Worm (Caenorhabditis elegans) whole organism, L4 larva: ENCODE results near the gene C17B7.14.

Experiments used
- F44E2.7 ChIP-seq: fragments of 200-800 bp; sonication (Bioruptor generic); IDR thresholded peaks from 2 replicates; pipeline ENCODE4 v2.1.2; 2022; ENCODE audit warnings: missing genetic modification characterization, missing compliant biosample characterization
- R02D3.7 ChIP-seq: fragments of 150-350 bp; sonication (generic microtip); optimal IDR thresholded peaks from 3 replicates; lab custom pipeline; 2014; ENCODE audit warnings: missing biosample characterization, missing genetic modification characterization
- T26A8.4 ChIP-seq: fragments of 200-800 bp; sonication (Bioruptor generic); IDR thresholded peaks from 2 replicates; pipeline ENCODE4 v1.3.6; 2022; ENCODE audit warnings: missing genetic modification characterization, missing compliant biosample characterization
- aha-1 ChIP-seq: fragments of 150-350 bp; peaks from one replicate; lab custom pipeline; 2014; ENCODE audit warnings: missing biosample characterization, missing genetic modification characterization
- ceh-20 ChIP-seq: fragments of 200-800 bp; sonication (Bioruptor generic); IDR thresholded peaks from 2 replicates; pipeline ENCODE4 v1.3.6; 2022; ENCODE audit warnings: missing genetic modification reagents, missing genetic modification characterization, missing compliant biosample characterization
- ceh-82 ChIP-seq: sonication (generic microtip); optimal IDR thresholded peaks from 2 replicates; lab custom pipeline; 2017; ENCODE audit warnings: missing biosample characterization, missing genetic modification characterization
- daf-12 ChIP-seq: fragments of 150-350 bp; optimal IDR thresholded peaks from 2 replicates; lab custom pipeline; 2014; ENCODE audit warnings: missing biosample characterization, missing genetic modification reagents, missing genetic modification characterization
- daf-16 ChIP-seq, 3 experiments: sonication (generic microtip); optimal IDR thresholded peaks; 2 replicates each; lab custom pipeline; 2016 to 2017; ENCODE audit warnings: missing genetic modification characterization in 3 of 3, missing genetic modification reagents in 3 of 3, mild to moderate bottlenecking in 2 of 3, missing compliant biosample characterization in 2 of 3, missing biosample characterization in 1 of 3, moderate library complexity in 1 of 3
- daf-8 ChIP-seq: fragments of 200-800 bp; sonication (Bioruptor generic); IDR thresholded peaks from 2 replicates; pipeline ENCODE4 v1.3.6; 2022; ENCODE audit warnings: missing genetic modification characterization, missing compliant biosample characterization
- dmd-6 ChIP-seq: fragments of 200-800 bp; sonication (Bioruptor generic); IDR thresholded peaks from 2 replicates; pipeline ENCODE4 v1.3.6; 2022; ENCODE audit warnings: missing genetic modification reagents, missing genetic modification characterization, missing compliant biosample characterization
- dmd-9 ChIP-seq: fragments of 200-800 bp; sonication (Bioruptor generic); IDR thresholded peaks from 2 replicates; pipeline ENCODE4 v1.3.6; 2022; ENCODE audit warnings: missing genetic modification reagents, missing genetic modification characterization, missing compliant biosample characterization
- egl-27 ChIP-seq: sonication (generic microtip); optimal IDR thresholded peaks from 3 replicates; lab custom pipeline; 2017; ENCODE audit warnings: missing biosample characterization, missing genetic modification reagents, missing genetic modification characterization
- hlh-11 ChIP-seq: fragments of 200-800 bp; sonication (Bioruptor generic); optimal IDR thresholded peaks from 2 replicates; lab custom pipeline; 2018; ENCODE audit warnings: mild to moderate bottlenecking, missing genetic modification characterization, missing compliant biosample characterization
- lin-15B ChIP-seq: fragments of 150-350 bp; sonication (generic microtip); optimal IDR thresholded peaks from 3 replicates; lab custom pipeline; 2014; ENCODE audit warnings: missing biosample characterization, missing genetic modification characterization
- lin-38 ChIP-seq: fragments of 200-800 bp; sonication (Bioruptor generic); IDR thresholded peaks from 2 replicates; pipeline ENCODE4 v1.3.6; 2022; ENCODE audit warnings: missing genetic modification reagents, missing genetic modification characterization, missing compliant biosample characterization
- lir-3 ChIP-seq: sonication (generic microtip); optimal IDR thresholded peaks from 2 replicates; lab custom pipeline; 2016; ENCODE audit warnings: mild to moderate bottlenecking, missing genetic modification characterization, missing compliant biosample characterization
- lsy-2 ChIP-seq, 2 experiments: fragments of 150-350 bp in 1 of 2; sonication (generic microtip) in 1 of 2; optimal IDR thresholded peaks; 2 replicates each; lab custom pipeline; 2014 to 2017; ENCODE audit warnings: missing biosample characterization in 2 of 2, missing genetic modification characterization in 2 of 2
- nhr-102 ChIP-seq: sonication (generic microtip); optimal IDR thresholded peaks from 2 replicates; lab custom pipeline; 2016; ENCODE audit warnings: mild to moderate bottlenecking, missing genetic modification characterization, moderate library complexity, missing compliant biosample characterization
- nhr-111 ChIP-seq: fragments of 200-800 bp; sonication (Bioruptor generic); optimal IDR thresholded peaks from 2 replicates; lab custom pipeline; 2018; ENCODE audit warnings: mild to moderate bottlenecking, missing genetic modification characterization, missing compliant biosample characterization
- nhr-237 ChIP-seq: sonication (generic microtip); optimal IDR thresholded peaks from 2 replicates; lab custom pipeline; 2017; ENCODE audit warnings: missing biosample characterization, missing genetic modification characterization
- nhr-28 ChIP-seq: fragments of 150-350 bp; optimal IDR thresholded peaks from 2 replicates; lab custom pipeline; 2014; ENCODE audit warnings: missing biosample characterization, missing genetic modification characterization
- nhr-41 ChIP-seq: fragments of 200-800 bp; sonication (Bioruptor generic); IDR thresholded peaks from 2 replicates; pipeline ENCODE4 v1.3.6; 2022; ENCODE audit warnings: missing genetic modification reagents, missing genetic modification characterization, missing compliant biosample characterization
- nhr-48 ChIP-seq: sonication (generic microtip); optimal IDR thresholded peaks from 2 replicates; lab custom pipeline; 2016; ENCODE audit warnings: mild to moderate bottlenecking, missing genetic modification characterization, missing compliant biosample characterization
- set-16 ChIP-seq: fragments of 200-800 bp; sonication (Bioruptor generic); IDR thresholded peaks from 2 replicates; pipeline ENCODE4 v1.3.6; 2022; ENCODE audit warnings: missing genetic modification reagents, missing genetic modification characterization, missing compliant biosample characterization
- snpc-1.2 ChIP-seq: fragments of 200-800 bp; sonication (Bioruptor generic); IDR thresholded peaks from 2 replicates; pipeline ENCODE4 v1.3.6; 2022; ENCODE audit warnings: missing genetic modification reagents, missing genetic modification characterization, missing compliant biosample characterization
- snpc-4 ChIP-seq: fragments of 150-350 bp; optimal IDR thresholded peaks from 2 replicates; lab custom pipeline; 2014; ENCODE audit warnings: missing biosample characterization, missing genetic modification characterization
- spr-3 ChIP-seq: fragments of 200-800 bp; sonication (Bioruptor generic); optimal IDR thresholded peaks from 2 replicates; lab custom pipeline; 2018; ENCODE audit warnings: mild to moderate bottlenecking, missing genetic modification characterization, missing compliant biosample characterization
- unc-62 ChIP-seq, 3 experiments: fragments of 150-350 bp in 1 of 3; sonication (generic microtip); optimal IDR thresholded peaks in 2 of 3; peaks in 1 of 3; 1 replicate in 1 of 3; 2 replicates in 2 of 3; lab custom pipeline; 2014 to 2017; ENCODE audit warnings: missing biosample characterization in 3 of 3, missing genetic modification characterization in 3 of 3, missing genetic modification reagents in 3 of 3, missing genotype in 1 of 3
- zfp-3 ChIP-seq: fragments of 200-800 bp; sonication (Bioruptor generic); conservative IDR thresholded peaks from 2 replicates; pipeline ENCODE4 v1.3.6; 2022; ENCODE audit warnings: missing genetic modification reagents, missing genetic modification characterization, missing compliant biosample characterization
- zip-2 ChIP-seq: fragments of 150-350 bp; optimal IDR thresholded peaks from 2 replicates; lab custom pipeline; 2014; ENCODE audit warnings: missing biosample characterization, missing genetic modification characterization
- ztf-7 ChIP-seq: fragments of 150-350 bp; optimal IDR thresholded peaks from 2 replicates; lab custom pipeline; 2014; ENCODE audit warnings: missing biosample characterization, missing genetic modification characterization

C17B7.14 gene

ce11 chrV:3352925-3353324 lies 32.6 kb upstream of the C17B7.14 start, which contains the start of gene C17B7.12:
Gene C17B7.12 (plus strand): TSS chrV:3353225.
- TF ChIP-seq snpc-4 (tag; lab: Kevin White, UChicago) (no peak), aha-1 (tag; lab: Kevin White, UChicago) (no peak), F44E2.7 (GFP tag; lab: Robert Waterston, UW) (no peak), R02D3.7 (tag; lab: Kevin White, UChicago) (no peak)

- TF ChIP-seq aha-1 (tag; lab: Kevin White, UChicago) (no peak), nhr-102 (tag; lab: Kevin White, UChicago) (no peak), T26A8.4 (GFP tag; lab: Robert Waterston, UW) (no peak)
Observed at ce11 chrV:3351266-3351665, 30.9 kb upstream of the C17B7.14 start, which contains the start of gene str-63. Gene str-63 (plus strand): TSS chrV:3351566.

ce11 chrV:3349877-3350276 lies 29.5 kb upstream of the C17B7.14 start, which contains the start of gene C17B7.15:
Gene C17B7.15 (plus strand): TSS chrV:3350177.
- TF ChIP-seq daf-16 (GFP tag; optimal IDR thresholded peaks at IDR 0.05; lab: Kevin White, UChicago) (peak in 1 of 2 experiments; percentile 60), daf-16 (tag; optimal IDR thresholded peaks at IDR 0.05; lab: Kevin White, UChicago) (no peak), nhr-237 (tag; lab: Kevin White, UChicago) (no peak)

DNA sequence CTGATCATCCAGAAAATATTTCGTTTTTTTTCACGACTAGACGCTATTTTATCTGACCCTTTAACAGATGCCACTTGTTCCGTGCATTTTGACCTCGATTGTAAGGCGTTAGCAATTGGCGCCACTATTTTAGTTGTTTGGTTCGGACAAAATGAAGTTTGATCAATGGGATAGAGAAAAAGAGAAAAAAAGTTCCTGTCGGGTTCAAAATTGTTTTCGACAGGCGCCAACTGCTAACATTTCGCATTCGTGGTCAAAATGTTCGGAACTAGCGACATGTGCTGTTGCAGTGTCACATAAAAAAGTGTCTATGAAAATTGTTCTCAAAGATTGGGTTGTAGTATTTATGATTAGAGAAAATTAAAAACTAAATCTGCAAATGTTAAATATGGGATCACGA lies 27.2 kb upstream of the C17B7.14 start:
- TF ChIP-seq nhr-111: no peak
- no peak for TF ChIP-seq nhr-41 (GFP tag; lab: Robert Waterston, UW)
- TF ChIP-seq dmd-9 (GFP tag; lab: Robert Waterston, UW): no peak
- TF ChIP-seq daf-16 (GFP tag; optimal IDR thresholded peaks at IDR 0.05; lab: Kevin White, UChicago): peak in 1 of 2 experiments; percentile 82
- TF ChIP-seq daf-16 (tag; optimal IDR thresholded peaks at IDR 0.05; lab: Kevin White, UChicago): no peak
- no peak for TF ChIP-seq daf-12
- TF ChIP-seq aha-1 (tag; lab: Kevin White, UChicago): peak; percentile 40
- no peak for TF ChIP-seq ztf-7 (tag; lab: Kevin White, UChicago)
- 0 out of 2 replicates have a peak, but pooled peaks have one; percentile 47 for TF ChIP-seq ceh-20 (GFP tag; lab: Robert Waterston, UW)
- peak; percentile 2 for TF ChIP-seq nhr-48 (tag; lab: Kevin White, UChicago)
- TF ChIP-seq nhr-102 (tag; lab: Kevin White, UChicago): no peak
- TF ChIP-seq zip-2 (tag; lab: Kevin White, UChicago): no peak
- TF ChIP-seq nhr-28: no peak
- TF ChIP-seq daf-8 (GFP tag; lab: Robert Waterston, UW): no peak
- TF ChIP-seq ceh-82 (tag; lab: Kevin White, UChicago): no peak
- TF ChIP-seq dmd-6 (GFP tag; lab: Robert Waterston, UW): peak; percentile 58
- no peak for TF ChIP-seq egl-27
- TF ChIP-seq lin-38: no peak
- no peak for TF ChIP-seq lir-3 (tag; lab: Kevin White, UChicago)
- peak; percentile 64 for TF ChIP-seq hlh-11 (tag; lab: Kevin White, UChicago)
- no peak for TF ChIP-seq snpc-1.2 (GFP tag; lab: Robert Waterston, UW)
- TF ChIP-seq, all 104 proteins: peak for 6

- TF ChIP-seq ceh-82 (tag; lab: Kevin White, UChicago): no peak
- no peak for TF ChIP-seq set-16
- TF ChIP-seq spr-3 (GFP tag; lab: Kevin White, UChicago): no peak
- TF ChIP-seq lsy-2 (tag; optimal IDR thresholded peaks at IDR 0.05; lab: Kevin White, UChicago): no peak
- no peak for TF ChIP-seq unc-62 (GFP tag; optimal IDR thresholded peaks at IDR 0.05 in 1 of 2; lab: Kevin White, UChicago)
- TF ChIP-seq unc-62 (tag; optimal IDR thresholded peaks at IDR 0.05; lab: Kevin White, UChicago): no peak
- peak; percentile 94 for TF ChIP-seq aha-1 (tag; lab: Kevin White, UChicago)
- no peak for TF ChIP-seq lin-15B (tag; lab: Kevin White, UChicago)
- no peak for TF ChIP-seq zfp-3 (GFP tag; lab: Robert Waterston, UW)
- TF ChIP-seq nhr-28: peak; percentile 23
Observed at ce11 chrV:3346434-3347019, 26.2 kb upstream of the C17B7.14 start, which contains the start of gene fbxa-65. Gene fbxa-65 (minus strand): TSS chrV:3346484.
